Worm (Caenorhabditis elegans): Measurements from ENCODE around the gene F18E9.8.
A peak's percentile ranks its signal among the peaks of the same experiment; 100 is the strongest.

Gene F18E9.8

DNA sequence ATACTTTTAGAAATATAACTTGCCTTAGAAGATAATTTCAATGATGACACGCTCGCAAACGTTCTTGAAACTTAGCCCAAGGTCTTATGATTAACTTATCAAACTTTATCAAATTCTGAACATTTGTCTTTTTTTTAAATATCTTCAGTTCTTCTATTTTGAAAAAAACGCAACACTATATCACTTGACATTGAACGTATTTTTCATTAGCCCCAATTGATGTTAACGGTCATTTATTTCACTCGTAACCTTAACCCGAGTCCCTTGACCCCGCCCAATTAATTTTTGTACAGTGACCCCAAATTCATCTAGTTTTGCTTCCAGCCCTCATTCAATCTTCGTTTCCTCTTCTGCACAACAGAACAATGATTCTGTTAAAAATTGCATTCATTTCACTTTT is 4.5 kb upstream of the F18E9.8 start, which contains the start of gene F18E9.3:
F18E9.3 (plus strand) TSS at position 311 of the 400 bp plus-strand sequence.
- TF ChIP-seq lir-3 (tag; optimal IDR thresholded peaks at IDR 0.05): no peak
- no peak for TF ChIP-seq hlh-11 (tag; optimal IDR thresholded peaks at IDR 0.05)
- no peak for TF ChIP-seq F44E2.7 (GFP tag; IDR thresholded peaks at IDR 0.05)
- TF ChIP-seq unc-62 (GFP tag; optimal IDR thresholded peaks at IDR 0.05 in 1 of 2): no peak
- TF ChIP-seq unc-62 (tag; optimal IDR thresholded peaks at IDR 0.05): no peak
- TF ChIP-seq nhr-237 (tag; optimal IDR thresholded peaks at IDR 0.05): no peak
- no peak for TF ChIP-seq nhr-102 (tag; optimal IDR thresholded peaks at IDR 0.05)
- TF ChIP-seq hlh-30 (tag; optimal IDR thresholded peaks at IDR 0.05; ENCODE audit: insufficient read depth): peak; percentile 15
- no peak for TF ChIP-seq snpc-1.2 (GFP tag; IDR thresholded peaks at IDR 0.05)
- TF ChIP-seq set-16 (GFP tag; IDR thresholded peaks at IDR 0.05): no peak
- peak; percentile 96 for TF ChIP-seq aha-1 (tag)
- no peak for TF ChIP-seq egl-43 (GFP tag; IDR thresholded peaks at IDR 0.05)
- TF ChIP-seq nhr-42 (GFP tag; IDR thresholded peaks at IDR 0.05): no peak
- TF ChIP-seq nhr-48 (tag; optimal IDR thresholded peaks at IDR 0.05): no peak
- TF ChIP-seq spr-3 (GFP tag; optimal IDR thresholded peaks at IDR 0.05): no peak
- TF ChIP-seq attf-4 (tag; optimal IDR thresholded peaks at IDR 0.05): no peak

DNA sequence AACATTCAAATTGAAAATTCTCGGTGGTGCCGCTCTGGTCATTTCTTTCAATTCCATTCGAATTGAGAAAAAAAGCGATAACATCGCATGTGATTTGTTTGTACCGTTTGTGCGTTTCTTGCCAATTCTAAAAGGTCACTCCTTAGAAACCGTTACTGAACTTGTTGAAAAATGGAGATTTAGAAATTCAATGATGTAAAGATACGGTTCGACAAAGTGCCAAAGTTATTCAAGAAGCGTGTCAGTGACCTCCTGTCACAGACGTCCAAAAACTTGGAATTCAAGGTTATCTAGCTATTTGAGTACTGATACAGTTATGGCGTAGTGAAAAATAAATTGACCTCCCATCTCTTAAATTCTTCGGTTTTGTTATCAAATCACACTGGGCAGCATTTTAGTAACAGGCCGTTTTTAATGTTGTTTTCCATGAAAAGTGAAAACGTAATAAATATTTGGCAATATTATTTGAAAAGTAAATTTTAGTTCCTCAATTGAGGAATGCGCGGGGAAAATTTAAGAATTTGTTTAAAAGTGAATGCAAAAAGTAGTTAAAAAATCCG is 3.6 kb upstream of the F18E9.8 start:
- TF ChIP-seq lin-15B (tag; optimal IDR thresholded peaks at IDR 0.05): no peak
- no peak for TF ChIP-seq attf-4 (tag; optimal IDR thresholded peaks at IDR 0.05)
- no peak for TF ChIP-seq unc-62 (GFP tag; optimal IDR thresholded peaks at IDR 0.05 in 1 of 2)
- no peak for TF ChIP-seq unc-62 (tag; optimal IDR thresholded peaks at IDR 0.05)

DNA sequence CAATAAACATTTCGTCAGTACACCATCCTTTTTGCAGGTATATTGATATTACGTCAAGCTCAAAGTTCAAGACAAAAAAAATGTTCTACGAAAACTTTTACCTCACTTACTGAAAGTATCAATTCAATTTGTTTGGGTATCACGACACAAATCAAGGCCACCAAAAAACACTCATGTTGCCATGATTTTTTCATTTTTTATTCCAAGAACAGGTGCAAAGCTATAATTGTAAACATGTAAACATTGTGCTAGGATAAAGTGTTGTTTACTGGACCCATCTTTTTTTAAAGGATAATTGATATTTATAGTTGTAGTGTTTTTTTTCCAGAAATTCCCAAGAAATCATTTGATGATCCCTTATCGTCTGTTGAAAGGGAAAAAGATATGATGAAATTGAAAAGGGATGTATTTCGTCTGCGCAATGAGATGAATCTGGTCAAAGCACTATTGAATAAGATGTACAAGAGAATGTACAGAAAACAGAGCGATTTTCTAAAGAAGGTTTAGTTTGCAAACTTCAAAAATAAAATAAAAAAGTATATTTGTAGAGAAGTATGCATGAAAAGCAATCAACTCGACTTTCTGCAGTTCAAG is 1.5 kb upstream of the F18E9.8 start:
- peak; percentile 36 for TF ChIP-seq nhr-11 (tag; optimal IDR thresholded peaks at IDR 0.05)
- no peak for TF ChIP-seq nhr-10 (tag; optimal IDR thresholded peaks at IDR 0.05)
- peak; percentile 9 for TF ChIP-seq nhr-28 (tag; optimal IDR thresholded peaks at IDR 0.05)

- TF ChIP-seq aha-1 (tag) (peak; percentile 22), hmg-1.1 (GFP tag; IDR thresholded peaks at IDR 0.05) (no peak), ceh-28 (tag; optimal IDR thresholded peaks at IDR 0.05) (no peak)
Measured at ce11 chrX:8580217-8580616, 1.1 kb downstream of the F18E9.8 start, which contains the start of gene F18E9.4. F18E9.4 (plus strand) TSS chrX:8580517.

ce11 chrX:8570997-8571517 is 10.3 kb downstream of the F18E9.8 start, which contains the start of gene jmjd-3.1:
jmjd-3.1 (plus strand) TSS chrX:8571047.
- TF ChIP-seq nhr-28 (tag; optimal IDR thresholded peaks at IDR 0.05) (no peak), unc-62 (GFP tag; optimal IDR thresholded peaks at IDR 0.05 in 1 of 2) (peak in 1 of 2 experiments; percentile 69), unc-62 (tag; optimal IDR thresholded peaks at IDR 0.05) (no peak), mxl-2 (GFP tag; conservative IDR thresholded peaks at IDR 0.05) (no peak)

DNA sequence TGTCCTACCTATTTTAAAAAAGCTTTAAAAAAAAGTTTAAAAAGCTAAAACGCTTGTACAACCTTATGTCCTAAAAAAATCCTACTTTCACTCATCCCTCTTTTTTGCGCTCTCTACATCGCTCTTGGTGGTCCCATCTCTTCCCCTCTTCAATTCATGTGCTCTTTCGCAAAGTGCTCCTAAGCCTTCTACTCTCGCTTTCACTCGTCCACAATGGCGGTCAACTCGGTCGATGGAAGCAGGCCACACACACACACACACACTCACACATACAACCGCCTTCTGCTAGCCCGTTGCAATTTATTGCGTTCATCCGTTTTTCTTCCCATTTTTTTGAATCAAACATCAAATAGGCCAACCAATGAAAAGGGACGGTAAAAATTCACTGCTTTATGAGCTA is 12.2 kb downstream of the F18E9.8 start:
- TF ChIP-seq ceh-62 (tag; optimal IDR thresholded peaks at IDR 0.05) (no peak), mes-2 (tag; optimal IDR thresholded peaks at IDR 0.05; ENCODE audit: poor library complexity, severe bottlenecking) (peak; percentile 47), zip-2 (tag; optimal IDR thresholded peaks at IDR 0.05) (no peak), aha-1 (tag) (peak; percentile 79), hlh-11 (tag; optimal IDR thresholded peaks at IDR 0.05) (no peak), F37D6.2 (tag; optimal IDR thresholded peaks at IDR 0.05) (no peak), mep-1 (tag; optimal IDR thresholded peaks at IDR 0.05) (no peak), egl-43 (GFP tag; IDR thresholded peaks at IDR 0.05) (0 out of 2 replicates have a peak, but pooled peaks have one; percentile 46), hmg-1.1 (GFP tag; IDR thresholded peaks at IDR 0.05) (peak; percentile 54; the same call in 1 of the 2 replicates)
